Worm (Caenorhabditis elegans): ENCODE measurements around the gene C38H2.3.

ce11 chrIII:10389608-10390007, 3.2 kb upstream of the C38H2.3 start:
- TF ChIP-seq C16A3.4 (tag; optimal IDR thresholded peaks at IDR 0.05) (no peak), unc-62 (GFP tag; optimal IDR thresholded peaks at IDR 0.05) (no peak), nhr-76 (tag; optimal IDR thresholded peaks at IDR 0.05) (no peak), jun-1 (tag; optimal IDR thresholded peaks at IDR 0.05) (no peak), F16B12.6 (tag; optimal IDR thresholded peaks at IDR 0.05) (no peak), lsy-2 (tag; optimal IDR thresholded peaks at IDR 0.05) (no peak), ama-1 (optimal IDR thresholded peaks at IDR 0.05) (no peak), nhr-90 (tag; optimal IDR thresholded peaks at IDR 0.05; ENCODE audit: poor library complexity) (no peak), egl-27 (tag; optimal IDR thresholded peaks at IDR 0.05) (no peak), nhr-84 (tag; optimal IDR thresholded peaks at IDR 0.05) (no peak), unc-130 (tag; optimal IDR thresholded peaks at IDR 0.05) (no peak)
